Fruit fly (Drosophila melanogaster): Measurements from ENCODE around the gene Dhps.

Gene Dhps

DNA sequence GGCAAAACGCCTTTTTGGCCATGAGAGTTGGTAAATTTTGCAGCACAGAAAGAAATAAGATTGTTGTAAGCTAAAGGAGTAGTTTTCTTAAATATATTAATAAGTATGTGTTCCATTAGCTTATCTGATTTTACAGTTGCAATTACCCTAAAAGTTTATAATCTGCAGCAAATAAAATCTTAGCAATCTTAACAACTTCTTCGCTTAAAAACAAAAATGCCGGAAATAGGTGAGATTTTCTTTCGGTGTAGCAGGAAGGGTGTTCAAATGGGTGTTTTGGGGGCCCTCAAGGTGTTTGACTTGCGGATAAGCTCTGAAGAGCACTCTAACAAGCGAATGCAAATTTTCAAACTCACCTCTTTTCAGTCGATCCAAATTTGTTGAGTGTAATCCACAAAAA lies 47.2 kb upstream of the Dhps start:
- TF ChIP-seq Jra (GFP tag; optimal IDR thresholded peaks at IDR 0.05) (no peak), CG32264 (GFP tag; optimal IDR thresholded peaks at IDR 0.05) (no peak), psq (GFP tag; optimal IDR thresholded peaks at IDR 0.05) (no peak), GATAd (GFP tag; optimal IDR thresholded peaks at IDR 0.05) (no peak), HLH106 (tag; optimal IDR thresholded peaks at IDR 0.05) (peak; percentile 23), CrebA (GFP tag; optimal IDR thresholded peaks at IDR 0.05; ENCODE audit: borderline replicate concordance) (no peak), Myc (optimal IDR thresholded peaks at IDR 0.05) (no peak)

DNA sequence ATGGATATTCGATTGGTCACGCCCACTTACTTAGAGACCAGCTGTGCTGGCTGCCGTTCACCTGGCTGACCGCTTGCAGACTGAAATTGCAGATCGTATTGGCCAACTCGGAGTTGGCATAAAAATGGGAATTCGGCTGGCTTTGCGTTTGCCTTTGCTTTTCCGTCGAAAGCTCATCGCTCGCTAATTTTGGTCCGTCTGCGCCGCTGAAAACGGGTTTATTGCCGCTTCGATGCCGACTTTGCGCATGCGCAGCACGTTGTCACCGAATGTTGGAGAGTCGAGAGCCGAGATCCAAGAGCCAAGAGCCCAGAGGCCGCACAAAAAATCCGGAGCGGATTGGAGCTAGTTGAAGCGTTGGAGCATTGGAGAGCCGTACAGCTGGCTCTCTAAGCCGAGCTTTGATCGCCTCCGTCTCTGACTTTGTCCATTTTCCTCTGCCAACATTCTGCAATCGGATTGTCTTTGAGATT lies 46.2 kb upstream of the Dhps start, which contains the start of gene CG13676:
Gene CG13676, minus strand, starts transcription at position 87 of the 473 bp plus-strand sequence.
- no peak for TF ChIP-seq dsf (GFP tag; optimal IDR thresholded peaks at IDR 0.05; ENCODE audit: borderline replicate concordance)
- no peak for TF ChIP-seq lola (GFP tag; optimal IDR thresholded peaks at IDR 0.05)
- peak; percentile 76 for TF ChIP-seq Rel (GFP tag; optimal IDR thresholded peaks at IDR 0.05)
- no peak for TF ChIP-seq Rel (tag; optimal IDR thresholded peaks at IDR 0.05)
- TF ChIP-seq dl (GFP tag; optimal IDR thresholded peaks at IDR 0.05; ENCODE audit: insufficient read depth in 1 of 2, partially characterized antibody in 2 of 2), result peak; percentile 79 to 83
- TF ChIP-seq Dif (GFP tag; optimal IDR thresholded peaks at IDR 0.05; ENCODE audit: partially characterized antibody), result peak; percentile 44
- no peak for TF ChIP-seq Hr83 (GFP tag; optimal IDR thresholded peaks at IDR 0.05; ENCODE audit: poor library complexity, severe bottlenecking)
- TF ChIP-seq sage (GFP tag; optimal IDR thresholded peaks at IDR 0.05), result no peak
- peak; percentile 67 for TF ChIP-seq Vsx2 (GFP tag; optimal IDR thresholded peaks at IDR 0.05; ENCODE audit: partially characterized antibody)
- TF ChIP-seq Hr78 (GFP tag; optimal IDR thresholded peaks at IDR 0.05), result no peak
- no peak for TF ChIP-seq brk (GFP tag; optimal IDR thresholded peaks at IDR 0.05)
- peak; percentile 6 for TF ChIP-seq Sp1 (GFP tag; optimal IDR thresholded peaks at IDR 0.05)
- TF ChIP-seq Mio (GFP tag; optimal IDR thresholded peaks at IDR 0.05), result no peak
- no peak for TF ChIP-seq ey (GFP tag; optimal IDR thresholded peaks at IDR 0.05)
- no peak for TF ChIP-seq dmrt93B (GFP tag; optimal IDR thresholded peaks at IDR 0.05)
- peak; percentile 20 for TF ChIP-seq CrebA (GFP tag; optimal IDR thresholded peaks at IDR 0.05; ENCODE audit: borderline replicate concordance)

DNA sequence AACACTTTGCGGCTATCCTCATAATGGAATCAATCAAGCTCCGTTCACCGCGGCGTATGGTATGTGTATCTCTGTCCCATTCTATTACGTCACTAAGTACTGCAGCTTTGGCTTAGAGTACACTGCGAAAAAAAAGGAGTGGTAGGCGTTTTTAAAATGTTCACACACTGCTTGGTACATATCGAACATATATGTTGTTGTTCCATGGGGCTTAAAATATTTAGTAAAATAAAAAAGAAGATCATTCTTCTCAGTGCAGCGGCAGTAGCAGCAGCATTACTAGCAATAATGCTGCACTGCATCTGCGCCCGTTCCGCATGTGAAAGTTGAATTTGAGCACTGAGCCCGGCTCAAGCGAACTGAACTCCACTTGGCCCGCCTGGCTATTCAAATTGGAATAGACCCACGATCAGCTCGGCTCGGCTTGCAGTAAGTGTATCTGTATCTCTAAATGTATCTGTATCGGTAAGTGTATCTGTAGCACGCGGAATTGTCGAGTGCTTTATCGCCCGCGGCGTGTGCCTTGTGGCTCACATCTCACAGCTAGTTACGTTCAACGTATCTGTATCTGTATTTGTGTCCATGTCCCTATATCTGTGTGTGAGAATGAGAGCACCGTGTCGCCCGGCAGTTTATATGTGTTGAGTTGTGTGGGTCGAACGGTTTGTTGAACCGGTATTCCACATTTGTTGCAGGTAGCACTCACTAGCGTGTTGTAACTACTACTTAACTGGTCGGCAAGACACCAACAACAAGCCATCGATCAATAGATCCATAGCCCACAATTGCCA lies 44.6 kb upstream of the Dhps start:
- TF ChIP-seq HLH106 (tag; optimal IDR thresholded peaks at IDR 0.05), result peak; percentile 10
- TF ChIP-seq ey (GFP tag; optimal IDR thresholded peaks at IDR 0.05), result peak; percentile 47
- TF ChIP-seq CrebA (GFP tag; optimal IDR thresholded peaks at IDR 0.05; ENCODE audit: borderline replicate concordance), result no peak
- no peak for TF ChIP-seq CG32264 (GFP tag; optimal IDR thresholded peaks at IDR 0.05)
- TF ChIP-seq Hr78 (GFP tag; optimal IDR thresholded peaks at IDR 0.05), result no peak
- TF ChIP-seq foxo (GFP tag; optimal IDR thresholded peaks at IDR 0.05), result peak in 1 of 2 experiments; percentile 6
- TF ChIP-seq Mio (GFP tag; optimal IDR thresholded peaks at IDR 0.05), result no peak
- TF ChIP-seq rgr (GFP tag; optimal IDR thresholded peaks at IDR 0.05), result peak; percentile 45
- TF ChIP-seq CG9705 (GFP tag; optimal IDR thresholded peaks at IDR 0.05), result no peak
- TF ChIP-seq br (GFP tag; optimal IDR thresholded peaks at IDR 0.05), result peak; percentile 8
- TF ChIP-seq usp (GFP tag; optimal IDR thresholded peaks at IDR 0.05), result no peak
- peak; percentile 2 for TF ChIP-seq h (GFP tag; optimal IDR thresholded peaks at IDR 0.05)
- TF ChIP-seq sv (GFP tag; optimal IDR thresholded peaks at IDR 0.05), result peak; percentile 39
- peak; percentile 16 for TF ChIP-seq dmrt93B (GFP tag; optimal IDR thresholded peaks at IDR 0.05)
- TF ChIP-seq fru (GFP tag; optimal IDR thresholded peaks at IDR 0.05), result peak; percentile 64
- TF ChIP-seq woc (GFP tag; optimal IDR thresholded peaks at IDR 0.05), result peak; percentile 16

- TF ChIP-seq CG32264 (GFP tag; optimal IDR thresholded peaks at IDR 0.05) (no peak), Hr78 (GFP tag; optimal IDR thresholded peaks at IDR 0.05) (no peak), rgr (GFP tag; optimal IDR thresholded peaks at IDR 0.05) (no peak), lola (GFP tag; optimal IDR thresholded peaks at IDR 0.05) (no peak), Dif (GFP tag; optimal IDR thresholded peaks at IDR 0.05; ENCODE audit: partially characterized antibody) (no peak), woc (GFP tag; optimal IDR thresholded peaks at IDR 0.05) (no peak), OdsH (GFP tag; optimal IDR thresholded peaks at IDR 0.05) (no peak), ey (GFP tag; optimal IDR thresholded peaks at IDR 0.05) (no peak), tai (GFP tag; optimal IDR thresholded peaks at IDR 0.05) (no peak), foxo (GFP tag; optimal IDR thresholded peaks at IDR 0.05) (no peak)
Measured at dm6 chr3L:8154544-8154943, 43.5 kb upstream of the Dhps start.

Measured in whole organism, wandering third instar larva.